Fruit fly (Drosophila melanogaster): ENCODE results near the gene SPARC.

SPARC gene

DNA sequence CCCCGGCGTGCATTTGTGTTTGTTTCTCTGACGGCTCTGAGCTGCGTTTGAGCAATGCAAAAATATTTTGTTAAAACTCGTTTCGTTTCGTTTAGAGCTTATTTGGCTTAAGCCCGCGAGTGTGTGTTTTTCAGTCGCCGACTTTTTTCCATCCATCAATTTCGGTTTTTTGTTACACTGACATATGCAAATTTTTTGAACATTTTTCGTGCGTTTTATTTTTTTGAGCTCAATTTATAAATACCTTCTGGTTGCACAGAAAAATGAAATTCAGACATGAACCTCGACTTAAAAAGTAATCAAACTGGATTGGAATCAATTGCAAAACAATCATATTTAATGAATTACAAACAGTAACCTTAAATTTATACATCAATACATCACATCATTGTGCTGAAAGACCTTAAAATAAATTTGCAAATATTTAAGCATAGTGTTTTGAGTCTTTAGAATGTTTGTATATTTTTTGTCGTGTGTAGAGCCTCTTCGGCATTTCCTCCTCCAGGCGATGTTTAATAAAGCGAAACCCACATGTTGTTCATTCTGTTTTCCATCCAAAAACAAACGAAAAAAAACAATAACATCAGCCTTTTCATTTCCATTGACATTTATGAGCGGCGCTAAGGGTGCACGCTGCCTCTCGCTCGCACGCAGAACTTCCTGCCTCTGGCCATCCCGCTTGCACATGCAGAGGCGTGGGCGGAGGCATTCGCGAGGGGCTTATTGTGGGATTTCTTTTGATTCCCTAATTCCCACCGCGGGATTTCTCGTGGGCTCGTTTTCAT is 10.6 kb upstream of the SPARC start:
- TF ChIP-seq OdsH (GFP tag; optimal IDR thresholded peaks at IDR 0.05) (no peak), pan (optimal IDR thresholded peaks at IDR 0.05) (no peak), dl (GFP tag; optimal IDR thresholded peaks at IDR 0.05; ENCODE audit: insufficient read depth in 1 of 2, partially characterized antibody in 2 of 2) (no peak), woc (GFP tag; optimal IDR thresholded peaks at IDR 0.05) (peak; percentile 22), HLH106 (tag; optimal IDR thresholded peaks at IDR 0.05) (peak; percentile 29), rgr (GFP tag; optimal IDR thresholded peaks at IDR 0.05) (no peak), Abd-B (GFP tag; optimal IDR thresholded peaks at IDR 0.05) (no peak), tai (GFP tag; optimal IDR thresholded peaks at IDR 0.05) (no peak), fru (GFP tag; optimal IDR thresholded peaks at IDR 0.05) (peak; percentile 29), ey (GFP tag; optimal IDR thresholded peaks at IDR 0.05) (peak; percentile 11), lola (GFP tag; optimal IDR thresholded peaks at IDR 0.05) (no peak), foxo (GFP tag; optimal IDR thresholded peaks at IDR 0.05) (peak in 1 of 2 experiments; percentile 40), psq (GFP tag; optimal IDR thresholded peaks at IDR 0.05) (peak; percentile 0), CG32264 (GFP tag; optimal IDR thresholded peaks at IDR 0.05) (no peak), brk (GFP tag; optimal IDR thresholded peaks at IDR 0.05) (peak; percentile 48), sv (GFP tag; optimal IDR thresholded peaks at IDR 0.05) (no peak), h (GFP tag; optimal IDR thresholded peaks at IDR 0.05) (peak; percentile 27), CG9705 (GFP tag; optimal IDR thresholded peaks at IDR 0.05) (no peak), Dif (GFP tag; optimal IDR thresholded peaks at IDR 0.05; ENCODE audit: partially characterized antibody) (no peak)

dm6 chr3R:26881121-26881895 is 9.5 kb upstream of the SPARC start, which contains the start of the genes ro and T48:
Gene ro (minus strand): TSS chr3R:26881171.
Gene T48 (plus strand): TSS chr3R:26881734.
- TF ChIP-seq dmrt93B (GFP tag; optimal IDR thresholded peaks at IDR 0.05) (no peak), Sp1 (GFP tag; optimal IDR thresholded peaks at IDR 0.05) (no peak), Rel (GFP tag; optimal IDR thresholded peaks at IDR 0.05) (no peak), Rel (tag; optimal IDR thresholded peaks at IDR 0.05) (peak; percentile 13), woc (GFP tag; optimal IDR thresholded peaks at IDR 0.05) (no peak), Hr83 (GFP tag; optimal IDR thresholded peaks at IDR 0.05; ENCODE audit: poor library complexity, severe bottlenecking) (no peak), CG9705 (GFP tag; optimal IDR thresholded peaks at IDR 0.05) (no peak), rgr (GFP tag; optimal IDR thresholded peaks at IDR 0.05) (peak; percentile 32), brk (GFP tag; optimal IDR thresholded peaks at IDR 0.05) (no peak), h (GFP tag; optimal IDR thresholded peaks at IDR 0.05) (peak; percentile 27), Jra (GFP tag; optimal IDR thresholded peaks at IDR 0.05) (no peak), Myc (optimal IDR thresholded peaks at IDR 0.05) (peak; percentile 63), OdsH (GFP tag; optimal IDR thresholded peaks at IDR 0.05) (peak; percentile 30), jim (GFP tag; optimal IDR thresholded peaks at IDR 0.05) (no peak), GATAd (GFP tag; optimal IDR thresholded peaks at IDR 0.05) (peak; percentile 1), fru (GFP tag; optimal IDR thresholded peaks at IDR 0.05) (peak; percentile 39), psq (GFP tag; optimal IDR thresholded peaks at IDR 0.05) (peak; percentile 15), tai (GFP tag; optimal IDR thresholded peaks at IDR 0.05) (no peak), Vsx2 (GFP tag; optimal IDR thresholded peaks at IDR 0.05; ENCODE audit: partially characterized antibody) (no peak), HLH106 (tag; optimal IDR thresholded peaks at IDR 0.05) (peak; percentile 28), Dif (GFP tag; optimal IDR thresholded peaks at IDR 0.05; ENCODE audit: partially characterized antibody) (peak; percentile 5), N (GFP tag; optimal IDR thresholded peaks at IDR 0.05) (peak; percentile 32), CrebA (GFP tag; optimal IDR thresholded peaks at IDR 0.05; ENCODE audit: borderline replicate concordance) (no peak), br (GFP tag; optimal IDR thresholded peaks at IDR 0.05) (no peak), Hr78 (GFP tag; optimal IDR thresholded peaks at IDR 0.05) (no peak), dsf (GFP tag; optimal IDR thresholded peaks at IDR 0.05; ENCODE audit: borderline replicate concordance) (no peak), Hnf4 (GFP tag; optimal IDR thresholded peaks at IDR 0.05) (peak; percentile 11), usp (GFP tag; optimal IDR thresholded peaks at IDR 0.05) (no peak), pan (optimal IDR thresholded peaks at IDR 0.05) (no peak), Dfd (GFP tag; optimal IDR thresholded peaks at IDR 0.05) (no peak), CG32264 (GFP tag; optimal IDR thresholded peaks at IDR 0.05) (no peak), foxo (GFP tag; optimal IDR thresholded peaks at IDR 0.05) (peak in 1 of 2 experiments; percentile 22), sv (GFP tag; optimal IDR thresholded peaks at IDR 0.05) (no peak), Abd-B (GFP tag; optimal IDR thresholded peaks at IDR 0.05) (no peak), sage (GFP tag; optimal IDR thresholded peaks at IDR 0.05) (no peak)
